Worm (Caenorhabditis elegans): Measurements from ENCODE around the gene scc-1.

Gene scc-1

ce11 chrII:4727769-4728168 lies 29.2 kb downstream of the scc-1 start, which contains the start of gene ttr-41:
ttr-41 (minus strand) TSS chrII:4727869.
- TF ChIP-seq unc-62 (GFP tag; optimal IDR thresholded peaks at IDR 0.05): no peak

DNA sequence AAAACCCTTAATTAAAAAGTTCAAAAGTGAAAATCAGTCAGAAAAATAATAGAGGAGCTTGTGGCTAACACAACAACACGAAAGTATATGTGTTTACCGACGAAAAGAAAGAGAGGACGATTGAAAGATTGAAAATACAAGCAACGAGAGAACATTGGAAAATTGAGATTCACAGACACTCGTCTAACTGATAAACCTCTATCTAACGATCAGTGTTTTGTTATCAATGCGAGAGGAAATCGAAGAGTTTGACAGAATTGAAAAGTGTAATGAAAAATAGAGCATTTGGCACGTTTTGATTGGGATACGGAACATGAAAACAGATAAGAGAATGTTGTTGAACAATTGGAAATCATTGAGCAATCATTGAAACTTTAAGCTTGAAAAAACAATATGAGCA lies 30.2 kb downstream of the scc-1 start:
- TF ChIP-seq unc-62 (GFP tag; optimal IDR thresholded peaks at IDR 0.05): no peak

DNA sequence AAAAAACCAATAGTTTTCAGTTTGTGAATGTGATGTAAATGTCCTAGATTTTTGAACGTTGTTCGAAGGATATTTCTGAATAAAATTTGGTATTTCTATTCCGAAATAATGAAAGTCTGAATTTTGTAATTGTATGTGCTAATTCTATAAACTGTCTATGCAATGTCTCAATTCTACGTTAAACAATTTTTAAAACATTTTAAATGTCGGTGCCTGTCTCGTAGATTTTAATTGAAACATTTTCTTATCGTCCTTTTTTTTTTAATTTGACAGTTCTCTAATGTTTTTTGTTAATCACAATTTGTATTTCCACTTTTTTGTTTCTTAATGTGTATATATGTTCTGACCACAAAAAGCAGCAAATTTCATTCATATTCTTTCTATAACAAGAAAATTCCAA lies 31.2 kb downstream of the scc-1 start, which contains the start of gene F41C3.7:
TSS of gene F41C3.7 (plus strand) at position 301 of the 400 bp plus-strand sequence.
- no peak for TF ChIP-seq unc-62 (GFP tag; optimal IDR thresholded peaks at IDR 0.05)

- no peak for TF ChIP-seq unc-62 (GFP tag; optimal IDR thresholded peaks at IDR 0.05)
Observed at ce11 chrII:4733848-4734247, 35.3 kb downstream of the scc-1 start, which contains the start of gene F41C3.11. F41C3.11 (minus strand) TSS chrII:4733948.

DNA sequence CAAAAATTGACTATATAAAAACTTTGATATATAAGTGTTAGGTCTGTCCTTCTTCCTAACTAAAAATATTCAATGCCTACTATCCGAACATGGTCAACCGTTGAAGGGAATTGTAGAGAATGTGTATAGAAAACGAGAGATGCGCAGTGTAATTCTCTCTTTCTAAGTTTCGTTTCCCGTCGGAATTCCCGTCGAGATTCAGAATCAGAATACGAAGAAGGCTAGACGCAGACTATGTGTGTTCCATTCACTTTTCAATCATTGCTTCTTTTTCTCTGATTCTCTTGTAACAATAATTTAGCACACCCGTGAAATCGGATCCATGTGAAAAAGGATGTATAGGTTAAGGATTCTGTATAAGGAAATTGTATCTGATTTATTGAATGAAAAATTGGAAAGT lies 36.0 kb downstream of the scc-1 start:
- no peak for TF ChIP-seq unc-62 (GFP tag; optimal IDR thresholded peaks at IDR 0.05)

DNA sequence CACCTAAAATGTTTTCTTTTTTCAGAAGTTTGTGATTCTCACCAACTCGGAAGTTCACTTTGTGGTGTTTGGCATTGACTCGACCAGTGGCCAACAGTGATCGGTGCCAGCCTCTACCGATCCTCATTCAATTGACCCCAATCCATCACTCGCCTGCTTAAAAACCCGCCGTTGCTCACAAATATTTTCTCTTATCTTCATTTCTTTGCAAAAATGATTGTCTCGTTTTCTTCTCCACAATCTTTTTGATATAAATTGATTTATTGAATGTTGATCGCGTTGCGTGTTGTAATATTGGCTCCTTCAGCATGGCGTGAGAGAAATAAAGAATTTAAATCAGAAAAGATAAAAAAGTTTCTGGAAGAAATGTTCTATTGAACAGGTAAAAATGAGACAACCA lies 38.1 kb downstream of the scc-1 start:
- TF ChIP-seq unc-62 (GFP tag; optimal IDR thresholded peaks at IDR 0.05): no peak

- TF ChIP-seq unc-62 (GFP tag; optimal IDR thresholded peaks at IDR 0.05): no peak
Observed at ce11 chrII:4737348-4737747, 38.8 kb downstream of the scc-1 start, which contains the start of gene ctsa-1.1. ctsa-1.1 (plus strand) TSS chrII:4737648.

DNA sequence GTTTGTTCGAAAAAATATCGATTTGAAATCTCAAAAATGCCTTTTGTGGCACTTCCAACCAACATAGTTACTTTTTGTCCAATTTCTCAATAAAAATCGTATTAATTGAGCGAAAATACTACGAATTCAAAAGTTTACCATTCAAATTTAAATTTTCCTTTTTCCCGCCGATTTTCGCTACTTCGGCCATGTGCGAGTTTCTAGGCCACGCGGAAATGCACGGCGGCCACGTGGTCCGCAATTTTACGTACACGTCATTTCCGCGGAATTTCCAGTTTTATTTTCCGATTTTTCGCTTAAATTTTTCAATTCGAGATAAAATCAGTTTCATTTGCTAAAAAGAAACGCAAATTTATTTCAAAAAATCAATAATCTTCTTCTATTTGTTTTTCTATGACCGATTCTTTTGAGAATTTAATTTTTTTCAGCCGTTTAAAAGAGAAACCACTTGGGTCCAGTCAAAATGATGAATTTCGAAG lies 41.5 kb downstream of the scc-1 start, which contains the start of gene eas-1:
TSS of gene eas-1 (plus strand) at position 429 of the 479 bp plus-strand sequence.
- no peak for TF ChIP-seq unc-62 (GFP tag; optimal IDR thresholded peaks at IDR 0.05)

ce11 chrII:4741527-4742187 lies 43.1 kb downstream of the scc-1 start, which contains the start of gene acs-11:
acs-11 (plus strand) TSS chrII:4742137.
- no peak for TF ChIP-seq unc-62 (GFP tag; optimal IDR thresholded peaks at IDR 0.05)

- TF ChIP-seq unc-62 (GFP tag; optimal IDR thresholded peaks at IDR 0.05): no peak
Observed at ce11 chrII:4745281-4745680, 46.8 kb downstream of the scc-1 start.

- no peak for TF ChIP-seq unc-62 (GFP tag; optimal IDR thresholded peaks at IDR 0.05)
Observed at ce11 chrII:4747063-4747462, 48.5 kb downstream of the scc-1 start.

DNA sequence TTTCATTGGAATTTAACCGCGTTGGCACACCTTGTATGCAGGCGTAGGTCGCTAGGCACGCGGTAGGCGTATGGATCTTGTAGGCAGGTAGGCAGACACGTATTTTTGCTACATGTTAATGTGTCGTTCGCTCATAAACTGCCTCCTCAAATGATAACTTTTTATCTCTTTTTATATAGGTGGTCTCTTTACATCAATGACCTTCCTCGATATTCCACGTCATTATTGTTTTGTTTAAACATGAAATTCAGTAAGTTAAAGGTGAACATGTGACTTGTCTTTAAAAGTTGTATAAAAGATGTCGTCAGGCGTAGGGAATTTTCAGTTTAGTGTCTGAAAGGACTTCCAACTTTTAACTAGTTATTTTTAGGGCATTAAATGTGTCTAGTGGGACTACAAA lies 49.2 kb downstream of the scc-1 start:
- TF ChIP-seq unc-62 (GFP tag; optimal IDR thresholded peaks at IDR 0.05): no peak

DNA sequence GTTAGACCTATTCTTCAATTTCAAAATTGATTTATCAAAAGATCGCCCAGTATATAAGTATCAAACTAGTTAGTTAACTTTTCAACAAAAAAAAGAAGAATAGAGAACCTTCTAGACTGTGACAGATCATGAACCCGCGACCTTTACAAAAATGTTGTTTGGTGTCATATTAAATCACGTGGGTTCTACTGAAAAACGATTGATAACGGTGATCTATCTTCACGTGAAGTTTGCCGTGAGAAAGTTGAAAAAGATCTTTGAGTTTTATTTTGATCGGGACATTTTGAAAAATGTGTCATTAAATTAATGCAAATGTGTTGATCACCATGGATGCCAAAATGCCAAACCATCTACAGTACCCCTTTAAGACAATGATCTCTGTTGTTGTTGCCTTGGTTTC lies 49.9 kb downstream of the scc-1 start:
- no peak for TF ChIP-seq unc-62 (GFP tag; optimal IDR thresholded peaks at IDR 0.05)

DNA sequence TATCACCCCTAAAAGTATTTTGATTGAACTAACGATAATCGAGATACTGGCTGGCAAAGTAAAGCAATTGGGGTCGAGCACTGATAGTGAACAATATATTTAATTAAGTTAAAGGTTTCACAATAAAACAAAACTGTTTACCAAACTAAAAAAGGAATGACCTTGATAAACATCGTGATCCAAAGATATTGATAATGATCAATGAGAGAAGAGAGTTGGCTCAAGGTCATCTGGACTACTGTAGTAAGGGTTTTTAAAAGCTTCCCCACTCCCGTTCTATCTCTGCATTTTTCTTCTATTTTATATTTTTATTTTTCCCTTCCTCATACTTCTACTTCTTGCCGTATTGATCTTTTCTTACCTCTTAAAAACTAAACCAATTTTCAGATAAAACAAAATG lies 51.1 kb downstream of the scc-1 start, which contains the start of gene F41C3.2:
TSS of gene F41C3.2 (plus strand) at position 388 of the 400 bp plus-strand sequence.
- no peak for TF ChIP-seq unc-62 (GFP tag; optimal IDR thresholded peaks at IDR 0.05)

Measured in whole organism, dauer.